Worm (Caenorhabditis elegans) whole organism, late embryonic: Measurements from ENCODE around the gene C39B10.3.

Experiments
- dmd-4 ChIP-seq: sonication (generic microtip); optimal IDR thresholded peaks from 2 replicates; lab custom pipeline; 2016; ENCODE audit warnings: borderline replicate concordance, missing genetic modification characterization, missing compliant biosample characterization
- lim-6 ChIP-seq: sonication (generic microtip); optimal IDR thresholded peaks from 2 replicates; lab custom pipeline; 2016; ENCODE audit warnings: missing genetic modification characterization, missing compliant biosample characterization
- nhr-11 ChIP-seq: fragments of 150-350 bp; optimal IDR thresholded peaks from 2 replicates; lab custom pipeline; 2014; ENCODE audit warnings: missing biosample characterization, missing genetic modification characterization
- nhr-232 ChIP-seq: sonication (generic microtip); optimal IDR thresholded peaks from 2 replicates; lab custom pipeline; 2016; ENCODE audit warnings: missing genetic modification characterization, missing compliant biosample characterization
- odd-2 ChIP-seq: sonication (generic microtip); optimal IDR thresholded peaks from 2 replicates; lab custom pipeline; 2017; ENCODE audit warnings: antibody characterized with exemption, mild to moderate bottlenecking, missing genetic modification characterization, missing compliant biosample characterization
- pag-3 ChIP-seq: sonication (generic microtip); optimal IDR thresholded peaks from 2 replicates; lab custom pipeline; 2016; ENCODE audit warnings: missing compliant biosample characterization, missing genetic modification characterization, borderline replicate concordance
- pha-4 ChIP-seq: fragments of 150-350 bp; optimal IDR thresholded peaks from 2 replicates; lab custom pipeline; 2018; ENCODE audit warnings: missing biosample characterization, missing genetic modification reagents, missing genetic modification characterization
- tbx-2 ChIP-seq: sonication (generic microtip); optimal IDR thresholded peaks from 2 replicates; lab custom pipeline; 2016; ENCODE audit warnings: missing genetic modification characterization, missing compliant biosample characterization
- tbx-7 ChIP-seq: sonication (generic microtip); optimal IDR thresholded peaks from 2 replicates; lab custom pipeline; 2016; ENCODE audit warnings: missing genotype, missing genetic modification characterization, missing compliant biosample characterization
- unc-86 ChIP-seq: sonication (generic microtip); optimal IDR thresholded peaks from 2 replicates; lab custom pipeline; 2016; ENCODE audit warnings: missing genetic modification characterization, missing compliant biosample characterization

ce11 chrX:10453960-10454359 lies 10.0 kb downstream of the C39B10.3 start, which contains the start of gene lgc-41:
- TF ChIP-seq nhr-232 (tag; lab: Kevin White, UChicago) (no peak), tbx-2 (tag; lab: Kevin White, UChicago) (no peak), pha-4 (tag; lab: Kevin White, UChicago) (no peak), tbx-7 (tag; lab: Kevin White, UChicago) (no peak), pag-3 (tag; lab: Kevin White, UChicago) (no peak), dmd-4 (tag; lab: Kevin White, UChicago) (no peak), nhr-11 (tag; lab: Kevin White, UChicago) (no peak), unc-86 (tag; lab: Kevin White, UChicago) (no peak), lim-6 (no peak), odd-2 (tag; lab: Kevin White, UChicago) (no peak)
